Fruit fly (Drosophila melanogaster): ENCODE data around the gene CG42671.

CG42671 gene

dm6 chr3L:11218892-11219291, 4.6 kb downstream of the CG42671 start:
- TF ChIP-seq CG8301 (tag; optimal IDR thresholded peaks at IDR 0.05) (no peak), CG10348 (GFP tag; IDR thresholded peaks at IDR 0.05) (no peak), CG14655 (GFP tag; optimal IDR thresholded peaks at IDR 0.05) (no peak), CG8159 (tag; optimal IDR thresholded peaks at IDR 0.05) (no peak), Snoo (tag; optimal IDR thresholded peaks at IDR 0.05) (no peak), fd96Ca (GFP tag; IDR thresholded peaks at IDR 0.05) (no peak), CG34367 (tag; optimal IDR thresholded peaks at IDR 0.05) (no peak), CG9948 (tag; optimal IDR thresholded peaks at IDR 0.05) (no peak), gl (tag; optimal IDR thresholded peaks at IDR 0.05) (no peak), CG15710 (tag; optimal IDR thresholded peaks at IDR 0.05) (no peak), CG13204 (GFP tag; optimal IDR thresholded peaks at IDR 0.05) (no peak), EcR (GFP tag; optimal IDR thresholded peaks at IDR 0.05) (no peak), Pif1B (GFP tag; optimal IDR thresholded peaks at IDR 0.05) (no peak), CG4496 (GFP tag; IDR thresholded peaks at IDR 0.05) (no peak), CG12605 (GFP tag; IDR thresholded peaks at IDR 0.05) (no peak), Pif1A (GFP tag; optimal IDR thresholded peaks at IDR 0.05) (no peak), CG17806 (tag; optimal IDR thresholded peaks at IDR 0.05) (no peak), D1 (tag; optimal IDR thresholded peaks at IDR 0.05) (no peak), rn (GFP tag; IDR thresholded peaks at IDR 0.05) (no peak)

dm6 chr3L:11224651-11225050, 10.3 kb downstream of the CG42671 start:
- TF ChIP-seq CG8301 (tag; optimal IDR thresholded peaks at IDR 0.05) (no peak), Pif1A (GFP tag; optimal IDR thresholded peaks at IDR 0.05) (no peak), CG4496 (GFP tag; IDR thresholded peaks at IDR 0.05) (no peak), D1 (tag; optimal IDR thresholded peaks at IDR 0.05) (no peak), CG9948 (tag; optimal IDR thresholded peaks at IDR 0.05) (no peak), Snoo (tag; optimal IDR thresholded peaks at IDR 0.05) (no peak)

dm6 chr3L:11227708-11228107, 13.4 kb downstream of the CG42671 start:
- TF ChIP-seq CG8301 (tag; optimal IDR thresholded peaks at IDR 0.05), result no peak

dm6 chr3L:11233547-11233946, 19.2 kb downstream of the CG42671 start:
- TF ChIP-seq CG34367 (tag; optimal IDR thresholded peaks at IDR 0.05) (no peak), CG10348 (GFP tag; IDR thresholded peaks at IDR 0.05) (no peak), CG12605 (GFP tag; IDR thresholded peaks at IDR 0.05) (no peak), Ets98B (GFP tag; IDR thresholded peaks at IDR 0.05) (no peak), CG15710 (tag; optimal IDR thresholded peaks at IDR 0.05) (no peak), Snoo (tag; optimal IDR thresholded peaks at IDR 0.05) (no peak), CG32121 (GFP tag; IDR thresholded peaks at IDR 0.05) (no peak), CG8301 (tag; optimal IDR thresholded peaks at IDR 0.05) (no peak), Pif1B (GFP tag; optimal IDR thresholded peaks at IDR 0.05) (no peak), D1 (tag; optimal IDR thresholded peaks at IDR 0.05) (no peak)

- TF ChIP-seq gl (tag; optimal IDR thresholded peaks at IDR 0.05) (no peak), D1 (tag; optimal IDR thresholded peaks at IDR 0.05) (no peak), Pif1B (GFP tag; optimal IDR thresholded peaks at IDR 0.05) (no peak), CG32121 (GFP tag; IDR thresholded peaks at IDR 0.05) (no peak), CG10348 (GFP tag; IDR thresholded peaks at IDR 0.05) (no peak), CG34367 (tag; optimal IDR thresholded peaks at IDR 0.05) (no peak), Snoo (tag; optimal IDR thresholded peaks at IDR 0.05) (no peak), CG9948 (tag; optimal IDR thresholded peaks at IDR 0.05) (no peak), CG17806 (tag; optimal IDR thresholded peaks at IDR 0.05) (no peak), Pif1A (GFP tag; optimal IDR thresholded peaks at IDR 0.05) (no peak), CG4496 (GFP tag; IDR thresholded peaks at IDR 0.05) (no peak), CG13204 (GFP tag; optimal IDR thresholded peaks at IDR 0.05) (no peak), CG12605 (GFP tag; IDR thresholded peaks at IDR 0.05) (no peak), CG8301 (tag; optimal IDR thresholded peaks at IDR 0.05) (no peak), CG15710 (tag; optimal IDR thresholded peaks at IDR 0.05) (no peak)
These were observed 21.8 kb downstream of the CG42671 start, which contains the start of gene Ir68a for dm6 chr3L:11236118-11236517. Ir68a (minus strand) TSS chr3L:11236218.

- TF ChIP-seq Pif1B (GFP tag; optimal IDR thresholded peaks at IDR 0.05) (no peak), CG13204 (GFP tag; optimal IDR thresholded peaks at IDR 0.05) (no peak), CG8301 (tag; optimal IDR thresholded peaks at IDR 0.05) (no peak), rn (GFP tag; IDR thresholded peaks at IDR 0.05) (no peak), CG17806 (tag; optimal IDR thresholded peaks at IDR 0.05) (no peak)
These were observed 22.9 kb downstream of the CG42671 start for dm6 chr3L:11237127-11237759.

dm6 chr3L:11239191-11239641, 24.9 kb downstream of the CG42671 start:
- TF ChIP-seq rn (GFP tag; IDR thresholded peaks at IDR 0.05) (no peak), CG32121 (GFP tag; IDR thresholded peaks at IDR 0.05) (no peak), CG12605 (GFP tag; IDR thresholded peaks at IDR 0.05) (no peak), Snoo (tag; optimal IDR thresholded peaks at IDR 0.05) (no peak), EcR (GFP tag; optimal IDR thresholded peaks at IDR 0.05) (no peak), CG15710 (tag; optimal IDR thresholded peaks at IDR 0.05) (no peak), Ets98B (GFP tag; IDR thresholded peaks at IDR 0.05) (no peak), Pif1A (GFP tag; optimal IDR thresholded peaks at IDR 0.05) (no peak), Pif1B (GFP tag; optimal IDR thresholded peaks at IDR 0.05) (no peak), CG17806 (tag; optimal IDR thresholded peaks at IDR 0.05) (no peak), D1 (tag; optimal IDR thresholded peaks at IDR 0.05) (no peak), CG14655 (GFP tag; optimal IDR thresholded peaks at IDR 0.05) (no peak), fd96Ca (GFP tag; IDR thresholded peaks at IDR 0.05) (no peak), CG9948 (tag; optimal IDR thresholded peaks at IDR 0.05) (no peak), CG34367 (tag; optimal IDR thresholded peaks at IDR 0.05) (no peak)

Measured in whole organism, pupa.